Fruit fly (Drosophila melanogaster) whole organism, pupa: ENCODE data around the gene AttD.

Experiments used
- CG10348 ChIP-seq: fragments of 200-800 bp; sonication (Bioruptor generic); IDR thresholded peaks from 2 replicates; pipeline ENCODE4 v1.3.6; 2022; ENCODE audit warnings: missing biosample characterization, missing genetic modification characterization
- CG14655 ChIP-seq: fragments of 200-800 bp; sonication (Bioruptor generic); optimal IDR thresholded peaks from 3 replicates; lab custom pipeline; 2017; ENCODE audit warnings: mild to moderate bottlenecking, missing biosample characterization, missing genetic modification reagents, missing genetic modification characterization
- CG15710 ChIP-seq: fragments of 200-800 bp; sonication (Bioruptor generic); optimal IDR thresholded peaks from 2 replicates; lab custom pipeline; 2018; ENCODE audit warnings: missing biosample characterization, mild to moderate bottlenecking, missing genetic modification characterization, moderate library complexity
- CG17806 ChIP-seq: fragments of 200-800 bp; sonication (Bioruptor generic); optimal IDR thresholded peaks from 2 replicates; lab custom pipeline; 2018; ENCODE audit warnings: missing biosample characterization, mild to moderate bottlenecking, missing genetic modification characterization, moderate library complexity
- CG32121 ChIP-seq: fragments of 200-800 bp; sonication (Bioruptor generic); IDR thresholded peaks from 2 replicates; pipeline ENCODE4 v1.3.6; 2022; ENCODE audit warnings: missing biosample characterization, missing genetic modification characterization
- CG4496 ChIP-seq: fragments of 200-800 bp; sonication (Bioruptor generic); IDR thresholded peaks from 3 replicates; pipeline ENCODE4 v1.3.6; 2022; ENCODE audit warnings: missing biosample characterization, missing genetic modification characterization
- CG8301 ChIP-seq: fragments of 200-800 bp; sonication (Bioruptor generic); optimal IDR thresholded peaks from 2 replicates; lab custom pipeline; 2018; ENCODE audit warnings: missing biosample characterization, mild to moderate bottlenecking, missing genetic modification characterization
- CG9948 ChIP-seq: fragments of 200-800 bp; sonication (Bioruptor generic); optimal IDR thresholded peaks from 2 replicates; lab custom pipeline; 2018; ENCODE audit warnings: missing biosample characterization, mild to moderate bottlenecking, missing genetic modification characterization, moderate library complexity
- D1 ChIP-seq: fragments of 200-800 bp; sonication (Bioruptor generic); optimal IDR thresholded peaks from 2 replicates; lab custom pipeline; 2018; ENCODE audit warnings: missing biosample characterization, mild to moderate bottlenecking, missing genetic modification characterization, moderate library complexity
- EcR ChIP-seq: fragments of 200-800 bp; sonication (Bioruptor generic); optimal IDR thresholded peaks from 3 replicates; lab custom pipeline; 2019; ENCODE audit warnings: missing biosample characterization, missing genetic modification characterization, mild to moderate bottlenecking, moderate library complexity, missing genetic modification reagents
- Ets98B ChIP-seq: fragments of 200-800 bp; sonication (Bioruptor generic); IDR thresholded peaks from 2 replicates; pipeline ENCODE4 v1.3.6; 2022; ENCODE audit warnings: missing biosample characterization, missing genetic modification characterization
- Pif1A ChIP-seq: fragments of 200-800 bp; sonication (Bioruptor generic); optimal IDR thresholded peaks from 3 replicates; lab custom pipeline; 2016; ENCODE audit warnings: missing biosample characterization, missing genetic modification characterization
- Pif1B ChIP-seq: fragments of 200-800 bp; sonication (Bioruptor generic); optimal IDR thresholded peaks from 3 replicates; lab custom pipeline; 2016; ENCODE audit warnings: missing biosample characterization, missing genetic modification characterization
- fd96Ca ChIP-seq: fragments of 200-800 bp; sonication (Bioruptor generic); IDR thresholded peaks from 3 replicates; pipeline ENCODE4 v1.3.6; 2022; ENCODE audit warnings: missing biosample characterization, missing genetic modification characterization

DNA sequence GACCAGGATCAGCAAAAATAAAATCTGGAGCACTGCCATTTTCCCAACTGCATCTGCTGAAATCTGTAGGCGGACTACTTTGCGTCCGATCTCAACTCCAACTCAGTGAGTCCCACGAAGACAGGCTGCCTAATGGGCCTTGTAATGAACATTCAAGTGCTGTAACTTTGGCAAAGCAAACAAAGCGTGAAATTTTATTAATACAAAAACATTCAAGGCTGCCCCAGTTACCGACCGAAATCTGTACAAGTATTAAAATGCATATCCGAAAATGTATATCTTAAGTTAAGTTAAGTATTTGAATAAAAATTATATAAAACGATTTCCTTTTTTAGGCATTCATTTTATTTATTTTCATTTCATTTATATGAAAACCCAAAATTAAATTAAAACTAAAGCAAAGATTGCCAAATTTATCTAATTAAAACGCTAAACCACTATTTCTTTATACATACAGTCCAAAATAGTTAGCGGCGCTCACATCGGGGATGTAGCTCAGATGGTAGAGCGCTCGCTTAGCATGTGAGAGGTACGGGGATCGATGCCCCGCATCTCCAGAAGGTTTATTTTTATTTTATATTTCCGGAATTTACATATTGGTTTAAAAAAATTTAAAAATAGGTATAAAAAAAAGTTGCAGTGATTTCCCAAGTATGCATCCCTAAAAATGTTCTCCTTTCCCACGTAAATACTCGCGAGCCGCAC is 2.9 kb upstream of the AttD start, which contains the start of gene CG14323:
- TF ChIP-seq CG9948 (tag; lab: Kevin White, UChicago) (no peak), EcR (no peak), CG17806 (no peak), fd96Ca (no peak), CG8301 (no peak), CG14655 (GFP tag; lab: Kevin White, UChicago) (no peak), Pif1B (GFP tag; lab: Kevin White, UChicago) (no peak), CG4496 (no peak), Ets98B (GFP tag; lab: Robert Waterston, UW) (no peak), D1 (tag; lab: Kevin White, UChicago) (no peak), CG10348 (no peak), CG32121 (GFP tag; lab: Robert Waterston, UW) (no peak), CG15710 (tag; lab: Kevin White, UChicago) (no peak), Pif1A (GFP tag; lab: Kevin White, UChicago) (no peak)
